Worm (Caenorhabditis elegans) whole organism, L3 larva: ENCODE results near the gene T28H10.2.

Experiments
- ama-1 ChIP-seq: fragments of 150-350 bp; optimal IDR thresholded peaks from 2 replicates; lab custom pipeline; 2018
- ceh-16 ChIP-seq: sonication (generic microtip); optimal IDR thresholded peaks from 2 replicates; lab custom pipeline; 2017; ENCODE audit warnings: missing biosample characterization, missing genetic modification characterization
- ceh-82 ChIP-seq: fragments of 150-350 bp; optimal IDR thresholded peaks from 2 replicates; lab custom pipeline; 2014; ENCODE audit warnings: missing biosample characterization, missing genetic modification characterization
- ceh-9 ChIP-seq: sonication (generic microtip); optimal IDR thresholded peaks from 2 replicates; lab custom pipeline; 2018; ENCODE audit warnings: missing biosample characterization, missing genetic modification characterization
- daf-12 ChIP-seq: fragments of 150-350 bp; optimal IDR thresholded peaks from 2 replicates; lab custom pipeline; 2014; ENCODE audit warnings: missing biosample characterization, missing genetic modification reagents, missing genetic modification characterization
- egl-27 ChIP-seq: sonication (generic microtip); optimal IDR thresholded peaks from 4 replicates; lab custom pipeline; 2017; ENCODE audit warnings: missing biosample characterization, missing genetic modification reagents, missing genetic modification characterization
- egl-5 ChIP-seq: fragments of 150-350 bp; optimal IDR thresholded peaks from 2 replicates; lab custom pipeline; 2017; ENCODE audit warnings: missing biosample characterization, missing genetic modification reagents, missing genetic modification characterization, inconsistent platforms
- elt-1 ChIP-seq: fragments of 150-350 bp; optimal IDR thresholded peaks from 2 replicates; lab custom pipeline; 2014; ENCODE audit warnings: missing biosample characterization, missing genetic modification characterization
- elt-2 ChIP-seq: sonication (generic microtip); optimal IDR thresholded peaks from 2 replicates; lab custom pipeline; 2016; ENCODE audit warnings: missing genetic modification reagents, mild to moderate bottlenecking, missing genetic modification characterization, missing compliant biosample characterization
- elt-3 ChIP-seq, 3 experiments: fragments of 150-350 bp in 1 of 3; sonication (generic microtip) in 2 of 3; optimal IDR thresholded peaks; 2 replicates in 2 of 3; 4 replicates in 1 of 3; lab custom pipeline; 2014 to 2017; ENCODE audit warnings: missing biosample characterization in 3 of 3, missing genetic modification characterization in 3 of 3
- eor-1 ChIP-seq, 2 experiments: fragments of 150-350 bp; optimal IDR thresholded peaks; 2 replicates each; lab custom pipeline; 2014 to 2018; ENCODE audit warnings: missing biosample characterization in 2 of 2, missing genetic modification characterization in 2 of 2
- fkh-10 ChIP-seq: sonication (generic microtip); optimal IDR thresholded peaks from 2 replicates; lab custom pipeline; 2017; ENCODE audit warnings: missing biosample characterization, missing genetic modification reagents, missing genetic modification characterization
- fkh-2 ChIP-seq: fragments of 150-350 bp; optimal IDR thresholded peaks from 2 replicates; lab custom pipeline; 2014; ENCODE audit warnings: missing biosample characterization, missing genetic modification reagents, missing genetic modification characterization
- fos-1 ChIP-seq: fragments of 150-350 bp; optimal IDR thresholded peaks from 2 replicates; lab custom pipeline; 2014; ENCODE audit warnings: missing biosample characterization, missing genetic modification characterization
- hmg-11 ChIP-seq: sonication (generic microtip); optimal IDR thresholded peaks from 2 replicates; lab custom pipeline; 2016; ENCODE audit warnings: missing genetic modification characterization, missing compliant biosample characterization
- lin-15B ChIP-seq: fragments of 150-350 bp; optimal IDR thresholded peaks from 2 replicates; lab custom pipeline; 2014; ENCODE audit warnings: missing biosample characterization, missing genetic modification characterization
- lin-39 ChIP-seq: fragments of 150-350 bp; optimal IDR thresholded peaks from 2 replicates; lab custom pipeline; 2018; ENCODE audit warnings: missing biosample characterization, missing genetic modification reagents, missing genetic modification characterization
- lsy-12 ChIP-seq: sonication (generic microtip); optimal IDR thresholded peaks from 2 replicates; lab custom pipeline; 2016; ENCODE audit warnings: mild to moderate bottlenecking, missing genetic modification characterization, missing compliant biosample characterization
- mdl-1 ChIP-seq: fragments of 150-350 bp; optimal IDR thresholded peaks from 2 replicates; lab custom pipeline; 2014; ENCODE audit warnings: missing biosample characterization, missing genetic modification characterization
- nfya-1 ChIP-seq: sonication (generic microtip); optimal IDR thresholded peaks from 2 replicates; lab custom pipeline; 2017; ENCODE audit warnings: missing genetic modification characterization, mild to moderate bottlenecking, missing compliant biosample characterization, antibody characterized with exemption, moderate library complexity; ENCODE audit not compliant: insufficient read depth
- nhr-11 ChIP-seq: fragments of 150-350 bp; optimal IDR thresholded peaks from 2 replicates; lab custom pipeline; 2014; ENCODE audit warnings: missing biosample characterization, missing genetic modification characterization
- nhr-12 ChIP-seq: fragments of 150-350 bp; optimal IDR thresholded peaks from 2 replicates; lab custom pipeline; 2014; ENCODE audit warnings: missing biosample characterization, missing genetic modification characterization
- nhr-23 ChIP-seq: fragments of 150-350 bp; optimal IDR thresholded peaks from 2 replicates; lab custom pipeline; 2014; ENCODE audit warnings: missing biosample characterization, missing genetic modification reagents, missing genetic modification characterization
- nhr-237 ChIP-seq: fragments of 150-350 bp; optimal IDR thresholded peaks from 2 replicates; lab custom pipeline; 2014; ENCODE audit warnings: missing biosample characterization, missing genetic modification characterization
- nhr-25 ChIP-seq: sonication (generic microtip); optimal IDR thresholded peaks from 2 replicates; lab custom pipeline; 2017; ENCODE audit warnings: missing biosample characterization, missing genetic modification characterization
- nhr-28 ChIP-seq: fragments of 150-350 bp; optimal IDR thresholded peaks from 2 replicates; lab custom pipeline; 2014; ENCODE audit warnings: missing biosample characterization, missing genetic modification characterization
- nhr-43 ChIP-seq: sonication (generic microtip); optimal IDR thresholded peaks from 2 replicates; lab custom pipeline; 2016; ENCODE audit warnings: mild to moderate bottlenecking, missing genetic modification characterization, missing compliant biosample characterization; ENCODE audit not compliant: poor library complexity, severe bottlenecking
- nhr-67 ChIP-seq: fragments of 150-350 bp; optimal IDR thresholded peaks from 2 replicates; lab custom pipeline; 2014; ENCODE audit warnings: missing biosample characterization, missing genetic modification characterization
- nhr-76 ChIP-seq: fragments of 150-350 bp; sonication (generic microtip); optimal IDR thresholded peaks from 5 replicates; lab custom pipeline; 2014; ENCODE audit warnings: missing biosample characterization, missing genetic modification characterization
- nhr-77 ChIP-seq: fragments of 150-350 bp; optimal IDR thresholded peaks from 2 replicates; lab custom pipeline; 2014; ENCODE audit warnings: missing biosample characterization, missing genetic modification characterization
- pha-4 ChIP-seq: fragments of 150-350 bp; optimal IDR thresholded peaks from 2 replicates; lab custom pipeline; 2014; ENCODE audit warnings: missing biosample characterization, missing genetic modification reagents, missing genetic modification characterization
- pqm-1 ChIP-seq: fragments of 150-350 bp; optimal IDR thresholded peaks from 2 replicates; lab custom pipeline; 2017; ENCODE audit warnings: missing biosample characterization, missing genetic modification characterization, inconsistent platforms
- unc-39 ChIP-seq: sonication (generic microtip); optimal IDR thresholded peaks from 4 replicates; lab custom pipeline; 2017; ENCODE audit warnings: missing biosample characterization, missing genetic modification characterization
- unc-62 ChIP-seq: fragments of 150-350 bp; sonication (generic microtip); optimal IDR thresholded peaks from 4 replicates; lab custom pipeline; 2014; ENCODE audit warnings: missing biosample characterization, missing genetic modification reagents, missing genetic modification characterization
- zag-1 ChIP-seq: fragments of 150-350 bp; optimal IDR thresholded peaks from 2 replicates; lab custom pipeline; 2014; ENCODE audit warnings: missing biosample characterization, missing genetic modification characterization
- ztf-11 ChIP-seq: fragments of 150-350 bp; optimal IDR thresholded peaks from 2 replicates; lab custom pipeline; 2014; ENCODE audit warnings: missing biosample characterization, missing genetic modification characterization
- ztf-4 ChIP-seq: fragments of 150-350 bp; optimal IDR thresholded peaks from 2 replicates; lab custom pipeline; 2014; ENCODE audit warnings: missing biosample characterization, missing genetic modification characterization

The T28H10.2 gene

ce11 chrV:12537505-12537904, 24.8 kb upstream of the T28H10.2 start (continued):
- TF ChIP-seq ceh-82 (tag; lab: Kevin White, UChicago), result no peak
- no peak for TF ChIP-seq elt-2 (tag; lab: Kevin White, UChicago)
- TF ChIP-seq ztf-4 (tag; lab: Kevin White, UChicago), result no peak
- no peak for TF ChIP-seq ztf-11 (tag; lab: Kevin White, UChicago)
- TF ChIP-seq nhr-76 (tag; lab: Kevin White, UChicago), result no peak
- no peak for TF ChIP-seq nhr-77 (tag; lab: Kevin White, UChicago)
- no peak for TF ChIP-seq fkh-2 (tag; lab: Kevin White, UChicago)
- TF ChIP-seq mdl-1, result no peak
- no peak for TF ChIP-seq lin-39 (tag; lab: Kevin White, UChicago)
- TF ChIP-seq nhr-12 (tag; lab: Kevin White, UChicago), result no peak
- TF ChIP-seq zag-1 (tag; lab: Kevin White, UChicago), result no peak
- TF ChIP-seq hmg-11, result no peak

ce11 chrV:12536409-12537038, 23.8 kb upstream of the T28H10.2 start:
- TF ChIP-seq nhr-23 (tag; lab: Kevin White, UChicago) (peak; percentile 43), nhr-25 (tag; lab: Kevin White, UChicago) (peak; percentile 31), lin-39 (tag; lab: Kevin White, UChicago) (peak; percentile 57), unc-62 (GFP tag; lab: Kevin White, UChicago) (no peak), nfya-1 (peak; percentile 16), hmg-11 (no peak), nhr-76 (tag; lab: Kevin White, UChicago) (no peak)

- TF ChIP-seq lsy-12 (tag; lab: Kevin White, UChicago) (no peak), ceh-82 (tag; lab: Kevin White, UChicago) (no peak), pha-4 (tag; lab: Kevin White, UChicago) (peak; percentile 26)
Measured at ce11 chrV:12534941-12535340, 22.2 kb upstream of the T28H10.2 start.

ce11 chrV:12533635-12534150, 20.9 kb upstream of the T28H10.2 start:
- peak; percentile 26 for TF ChIP-seq daf-12
- TF ChIP-seq nhr-43 (tag; lab: Kevin White, UChicago), result peak; percentile 55
- no peak for TF ChIP-seq nhr-23 (tag; lab: Kevin White, UChicago)
- peak; percentile 30 for TF ChIP-seq nfya-1
- TF ChIP-seq unc-62 (GFP tag; lab: Kevin White, UChicago), result peak; percentile 88
- no peak for TF ChIP-seq lin-39 (tag; lab: Kevin White, UChicago)
- TF ChIP-seq elt-3 (tag; optimal IDR thresholded peaks at IDR 0.05; lab: Kevin White, UChicago), result peak; percentile 40 to 97 (median 51)
- no peak for TF ChIP-seq unc-39
- TF ChIP-seq elt-2 (tag; lab: Kevin White, UChicago), result no peak
- TF ChIP-seq elt-1 (tag; lab: Kevin White, UChicago), result peak; percentile 25
- peak; percentile 81 for TF ChIP-seq nhr-25 (tag; lab: Kevin White, UChicago)
- TF ChIP-seq hmg-11, result no peak
- TF ChIP-seq eor-1 (tag; optimal IDR thresholded peaks at IDR 0.05; lab: Kevin White, UChicago), result no peak
- TF ChIP-seq pha-4 (tag; lab: Kevin White, UChicago), result no peak
- TF ChIP-seq nhr-67 (tag; lab: Kevin White, UChicago), result no peak

- no peak for TF ChIP-seq lin-15B (tag; lab: Kevin White, UChicago)
- peak; percentile 66 for TF ChIP-seq elt-2 (tag; lab: Kevin White, UChicago)
- TF ChIP-seq pqm-1 (tag; lab: Kevin White, UChicago), result peak; percentile 44
Measured at ce11 chrV:12532369-12532768, 19.6 kb upstream of the T28H10.2 start.

- TF ChIP-seq ztf-11 (tag; lab: Kevin White, UChicago) (no peak), fos-1 (tag; lab: Kevin White, UChicago) (no peak), ceh-82 (tag; lab: Kevin White, UChicago) (no peak), ceh-16 (tag; lab: Kevin White, UChicago) (no peak), nhr-11 (tag; lab: Kevin White, UChicago) (no peak), ztf-4 (tag; lab: Kevin White, UChicago) (no peak), nhr-28 (tag; lab: Kevin White, UChicago) (no peak), hmg-11 (no peak), egl-27 (no peak), mdl-1 (no peak), nhr-237 (tag; lab: Kevin White, UChicago) (no peak), zag-1 (tag; lab: Kevin White, UChicago) (no peak), unc-39 (no peak), nhr-12 (tag; lab: Kevin White, UChicago) (no peak), ceh-9 (tag; lab: Kevin White, UChicago) (no peak), fkh-10 (GFP tag; lab: Kevin White, UChicago) (no peak), daf-12 (no peak), ama-1 (no peak), egl-5 (tag; lab: Kevin White, UChicago) (no peak)
Measured at ce11 chrV:12531084-12531483, 18.3 kb upstream of the T28H10.2 start.
